Worm (Caenorhabditis elegans): ENCODE data around the gene nhr-185.

nhr-185 gene

ce11 chrV:3805961-3806360, 41.2 kb downstream of the nhr-185 start, which contains the start of gene srw-7:
TSS of gene srw-7 (plus strand) at chrV:3806261.
- TF ChIP-seq F39B2.1 (GFP tag; IDR thresholded peaks at IDR 0.05) (no peak), rcor-1 (GFP tag; IDR thresholded peaks at IDR 0.05) (no peak), nfyb-1 (GFP tag; IDR thresholded peaks at IDR 0.05) (no peak), K11D2.4 (GFP tag; IDR thresholded peaks at IDR 0.05) (no peak), snpc-1.1 (tag; optimal IDR thresholded peaks at IDR 0.05; ENCODE audit: insufficient read depth) (no peak)

ce11 chrV:3805499-3805898, 41.7 kb downstream of the nhr-185 start, which contains the start of gene R08F11.4:
TSS of gene R08F11.4 (minus strand) at chrV:3805527.
- TF ChIP-seq hrde-1 (tag; optimal IDR thresholded peaks at IDR 0.05; ENCODE audit: borderline replicate concordance) = no peak
- no peak for TF ChIP-seq hlh-12 (tag; optimal IDR thresholded peaks at IDR 0.05)
- TF ChIP-seq F10E7.11 (tag; optimal IDR thresholded peaks at IDR 0.05) = no peak
- no peak for TF ChIP-seq madf-8 (GFP tag; conservative IDR thresholded peaks at IDR 0.05)
- no peak for TF ChIP-seq repo-1 (tag; optimal IDR thresholded peaks at IDR 0.05)
- TF ChIP-seq cebp-1 (GFP tag; IDR thresholded peaks at IDR 0.05) = no peak
- TF ChIP-seq cebp-1 (tag; optimal IDR thresholded peaks at IDR 0.05) = no peak
- TF ChIP-seq F57C9.4 (tag; optimal IDR thresholded peaks at IDR 0.05) = no peak
- no peak for TF ChIP-seq B0261.1 (tag; optimal IDR thresholded peaks at IDR 0.05)
- TF ChIP-seq ceh-91 (GFP tag; IDR thresholded peaks at IDR 0.05) = no peak

- TF ChIP-seq zim-3 (tag; optimal IDR thresholded peaks at IDR 0.05) = no peak
- peak; percentile 31 for TF ChIP-seq nhr-80 (tag; optimal IDR thresholded peaks at IDR 0.05)
- TF ChIP-seq mxl-1 (tag; optimal IDR thresholded peaks at IDR 0.05) = no peak
- TF ChIP-seq egrh-3 (GFP tag; IDR thresholded peaks at IDR 0.05) = no peak
- TF ChIP-seq madf-8 (GFP tag; conservative IDR thresholded peaks at IDR 0.05) = no peak
- TF ChIP-seq attf-5 (GFP tag; optimal IDR thresholded peaks at IDR 0.05) = peak; percentile 51
- peak; percentile 6; the same call in 1 of the 2 replicates for TF ChIP-seq hmg-1.2 (GFP tag; IDR thresholded peaks at IDR 0.05)
- peak; percentile 94 for TF ChIP-seq cebp-1 (GFP tag; IDR thresholded peaks at IDR 0.05)
- TF ChIP-seq cebp-1 (tag; optimal IDR thresholded peaks at IDR 0.05) = peak; percentile 97
- no peak for TF ChIP-seq F37B4.10 (GFP tag; IDR thresholded peaks at IDR 0.05)
- peak; percentile 10 for TF ChIP-seq ceh-27 (GFP tag; optimal IDR thresholded peaks at IDR 0.05)
- TF ChIP-seq nfyb-1 (GFP tag; IDR thresholded peaks at IDR 0.05) = no peak
These were observed 43.8 kb downstream of the nhr-185 start, which contains the start of gene cyp-33C8 for ce11 chrV:3803343-3803742. TSS of gene cyp-33C8 (minus strand) at chrV:3803542.

ce11 chrV:3801787-3802417, 45.3 kb downstream of the nhr-185 start:
- TF ChIP-seq lir-1 (GFP tag; conservative IDR thresholded peaks at IDR 0.05) = no peak
- no peak for TF ChIP-seq F23B12.7 (tag; optimal IDR thresholded peaks at IDR 0.05; ENCODE audit: insufficient read depth)
- TF ChIP-seq chd-7 (tag; optimal IDR thresholded peaks at IDR 0.05) = no peak
- no peak for TF ChIP-seq atf-7 (tag; optimal IDR thresholded peaks at IDR 0.05)
- TF ChIP-seq rcor-1 (GFP tag; IDR thresholded peaks at IDR 0.05) = no peak
- TF ChIP-seq lsy-27 (tag; optimal IDR thresholded peaks at IDR 0.05; ENCODE audit: borderline replicate concordance, insufficient read depth) = no peak
- TF ChIP-seq ZK185.1 (tag; optimal IDR thresholded peaks at IDR 0.05; ENCODE audit: poor library complexity, severe bottlenecking) = no peak
- no peak for TF ChIP-seq F57C9.4 (tag; optimal IDR thresholded peaks at IDR 0.05)
- no peak for TF ChIP-seq unc-62 (GFP tag; optimal IDR thresholded peaks at IDR 0.05)
- no peak for TF ChIP-seq unc-130 (GFP tag; optimal IDR thresholded peaks at IDR 0.05)
- no peak for TF ChIP-seq rec-8 (tag; optimal IDR thresholded peaks at IDR 0.05)
- TF ChIP-seq Y56A3A.18 (GFP tag; IDR thresholded peaks at IDR 0.05) = no peak
- no peak for TF ChIP-seq ceh-58 (GFP tag; IDR thresholded peaks at IDR 0.05)
- no peak for TF ChIP-seq madf-6 (GFP tag; IDR thresholded peaks at IDR 0.05)
- no peak for TF ChIP-seq bed-1 (GFP tag; IDR thresholded peaks at IDR 0.05)
